Worm (Caenorhabditis elegans): ENCODE measurements around the gene bre-5.
A peak's percentile ranks its signal among the peaks of the same experiment; 100 is the strongest.

The bre-5 gene

ce11 chrIV:12010859-12011258 lies 40.2 kb downstream of the bre-5 start, which contains the start of the genes ZK617.26 and unc-22:
Gene ZK617.26 (minus strand): TSS chrIV:12010959.
Gene unc-22 (minus strand): TSS chrIV:12011007.
- TF ChIP-seq lsy-2 (tag; optimal IDR thresholded peaks at IDR 0.05) = no peak
- TF ChIP-seq nhr-23 (tag; optimal IDR thresholded peaks at IDR 0.05) = no peak
- TF ChIP-seq mdl-1 (tag; optimal IDR thresholded peaks at IDR 0.05) = no peak
- TF ChIP-seq ceh-82 (tag; optimal IDR thresholded peaks at IDR 0.05) = no peak
- TF ChIP-seq nhr-12 (tag; optimal IDR thresholded peaks at IDR 0.05) = no peak
- no peak for TF ChIP-seq lin-11 (tag; optimal IDR thresholded peaks at IDR 0.05)
- no peak for TF ChIP-seq unc-39 (tag; optimal IDR thresholded peaks at IDR 0.05)
- no peak for TF ChIP-seq elt-3 (tag; optimal IDR thresholded peaks at IDR 0.05)
- no peak for TF ChIP-seq nhr-11 (tag; optimal IDR thresholded peaks at IDR 0.05)
- TF ChIP-seq ceh-16 (tag; optimal IDR thresholded peaks at IDR 0.05) = no peak
- TF ChIP-seq nhr-6 (tag; optimal IDR thresholded peaks at IDR 0.05) = no peak

- TF ChIP-seq nhr-10 (tag; optimal IDR thresholded peaks at IDR 0.05) (no peak), sma-3 (GFP tag; optimal IDR thresholded peaks at IDR 0.05) (no peak), C34F6.9 (tag; optimal IDR thresholded peaks at IDR 0.05) (no peak), snpc-4 (tag; optimal IDR thresholded peaks at IDR 0.05) (no peak), nhr-11 (tag; optimal IDR thresholded peaks at IDR 0.05) (no peak), nhr-129 (tag; optimal IDR thresholded peaks at IDR 0.05) (peak; percentile 84), alr-1 (tag; optimal IDR thresholded peaks at IDR 0.05) (no peak), Y55F3AM.14 (GFP tag; optimal IDR thresholded peaks at IDR 0.05) (no peak), lsy-2 (tag; optimal IDR thresholded peaks at IDR 0.05) (no peak), sma-9 (GFP tag; optimal IDR thresholded peaks at IDR 0.05) (peak; percentile 52), sma-9 (tag; optimal IDR thresholded peaks at IDR 0.05) (no peak), F13H6.1 (tag; optimal IDR thresholded peaks at IDR 0.05) (peak; percentile 86), crh-2 (tag; optimal IDR thresholded peaks at IDR 0.05) (no peak), fos-1 (tag; optimal IDR thresholded peaks at IDR 0.05) (no peak), peb-1 (tag; optimal IDR thresholded peaks at IDR 0.05) (no peak)
Observed at ce11 chrIV:12010377-12010776, 40.6 kb downstream of the bre-5 start.

- peak; percentile 33 for TF ChIP-seq sma-9 (GFP tag; optimal IDR thresholded peaks at IDR 0.05)
- no peak for TF ChIP-seq sma-9 (tag; optimal IDR thresholded peaks at IDR 0.05)
- no peak for TF ChIP-seq ceh-82 (tag; optimal IDR thresholded peaks at IDR 0.05)
- TF ChIP-seq nhr-129 (tag; optimal IDR thresholded peaks at IDR 0.05) = peak; percentile 56
- TF ChIP-seq F13H6.1 (tag; optimal IDR thresholded peaks at IDR 0.05) = peak; percentile 24
- TF ChIP-seq C34F6.9 (tag; optimal IDR thresholded peaks at IDR 0.05) = no peak
Observed at ce11 chrIV:12009046-12009674, 41.9 kb downstream of the bre-5 start.

ce11 chrIV:12005090-12005770 lies 45.8 kb downstream of the bre-5 start:
- TF ChIP-seq fos-1 (tag; optimal IDR thresholded peaks at IDR 0.05) (peak; percentile 24), Y55F3AM.14 (GFP tag; optimal IDR thresholded peaks at IDR 0.05) (no peak)
